Fruit fly (Drosophila melanogaster): Measurements from ENCODE around the gene CG14443.
A peak's percentile ranks its signal among the peaks of the same experiment; 100 is the strongest.

Gene CG14443

dm6 chrX:6677826-6678489, 44.2 kb downstream of the CG14443 start, which contains the start of gene Fum1 (continued):
- TF ChIP-seq CG6272 (GFP tag; IDR thresholded peaks at IDR 0.05) (no peak), CG3065 (GFP tag; optimal IDR thresholded peaks at IDR 0.05) (no peak), CG1832 (GFP tag; optimal IDR thresholded peaks at IDR 0.05) (no peak), CG4424 (GFP tag; optimal IDR thresholded peaks at IDR 0.05) (peak; percentile 4), tgo (GFP tag; IDR thresholded peaks at IDR 0.05) (no peak), MBD-R2 (GFP tag; IDR thresholded peaks at IDR 0.05) (peak; percentile 72), CG2889 (GFP tag; IDR thresholded peaks at IDR 0.05) (no peak), lmd (GFP tag; IDR thresholded peaks at IDR 0.05) (no peak), nerfin-2 (GFP tag; IDR thresholded peaks at IDR 0.05; ENCODE audit: partially characterized antibody) (peak; percentile 84), amos (GFP tag; IDR thresholded peaks at IDR 0.05; ENCODE audit: partially characterized antibody) (peak; percentile 80), Hey (tag; optimal IDR thresholded peaks at IDR 0.05) (no peak), CG1024 (GFP tag; IDR thresholded peaks at IDR 0.05) (no peak), NC2β (GFP tag; optimal IDR thresholded peaks at IDR 0.05) (no peak), CG3847 (GFP tag; IDR thresholded peaks at IDR 0.05) (no peak), CG13424 (tag; optimal IDR thresholded peaks at IDR 0.05) (no peak), Tbp (GFP tag; optimal IDR thresholded peaks at IDR 0.05) (no peak), fu2 (GFP tag; optimal IDR thresholded peaks at IDR 0.05) (no peak), kah (GFP tag; optimal IDR thresholded peaks at IDR 0.05) (no peak), Hr78 (GFP tag; optimal IDR thresholded peaks at IDR 0.05) (no peak), Doc2 (GFP tag; IDR thresholded peaks at IDR 0.05) (no peak), CG8944 (GFP tag; optimal IDR thresholded peaks at IDR 0.05) (no peak), nom (GFP tag; optimal IDR thresholded peaks at IDR 0.05) (no peak), CG6854 (GFP tag; optimal IDR thresholded peaks at IDR 0.05) (no peak), ATbp (GFP tag; optimal IDR thresholded peaks at IDR 0.05) (no peak), dan (GFP tag; IDR thresholded peaks at IDR 0.05) (no peak), CG12942 (GFP tag; optimal IDR thresholded peaks at IDR 0.05) (no peak), CG4404 (GFP tag; IDR thresholded peaks at IDR 0.05) (no peak), CG12299 (tag; optimal IDR thresholded peaks at IDR 0.05) (peak; percentile 25), crol (GFP tag; IDR thresholded peaks at IDR 0.05) (no peak), Fer3 (tag; optimal IDR thresholded peaks at IDR 0.05) (no peak), corto (GFP tag; optimal IDR thresholded peaks at IDR 0.05) (no peak), ase (GFP tag; IDR thresholded peaks at IDR 0.05) (no peak), CG2129 (GFP tag; IDR thresholded peaks at IDR 0.05; ENCODE audit: partially characterized antibody) (peak; percentile 73), onecut (GFP tag; IDR thresholded peaks at IDR 0.05) (no peak), B-H2 (GFP tag; optimal IDR thresholded peaks at IDR 0.05) (no peak), CG1233 (GFP tag; optimal IDR thresholded peaks at IDR 0.05) (no peak), sna (GFP tag; IDR thresholded peaks at IDR 0.05; ENCODE audit: partially characterized antibody) (peak; percentile 95), kay (GFP tag; optimal IDR thresholded peaks at IDR 0.05) (no peak), CG3995 (GFP tag; optimal IDR thresholded peaks at IDR 0.05) (peak; percentile 36), oc (tag; optimal IDR thresholded peaks at IDR 0.05) (no peak), CG12071 (GFP tag; optimal IDR thresholded peaks at IDR 0.05) (no peak), chm (GFP tag; IDR thresholded peaks at IDR 0.05) (no peak), CG5953 (GFP tag; IDR thresholded peaks at IDR 0.05) (no peak), CG7987 (GFP tag; optimal IDR thresholded peaks at IDR 0.05) (no peak), Lim3 (GFP tag; IDR thresholded peaks at IDR 0.05) (no peak), CG3407 (GFP tag; optimal IDR thresholded peaks at IDR 0.05) (no peak), da (GFP tag; optimal IDR thresholded peaks at IDR 0.05) (peak; percentile 23), Hr39 (optimal IDR thresholded peaks at IDR 0.05) (no peak), bigmax (GFP tag; optimal IDR thresholded peaks at IDR 0.05) (no peak), Atf3 (GFP tag; optimal IDR thresholded peaks at IDR 0.05) (no peak), Nf-YA (GFP tag; IDR thresholded peaks at IDR 0.05) (no peak), CG10274 (GFP tag; optimal IDR thresholded peaks at IDR 0.05) (no peak)

Measured in whole organism, embryonic.